Worm (Caenorhabditis elegans) whole organism, midembryonic: Measurements from ENCODE around the gene lars-1.

Experiments used
- cog-1 ChIP-seq: sonication (generic microtip); optimal IDR thresholded peaks from 2 replicates; lab custom pipeline; 2016; ENCODE audit warnings: missing genetic modification characterization, missing compliant biosample characterization
- flt-1 ChIP-seq: fragments of 200-800 bp; sonication (Bioruptor generic); IDR thresholded peaks from 2 replicates; pipeline ENCODE4 v1.3.6; 2022; ENCODE audit warnings: missing genetic modification characterization, missing compliant biosample characterization
- klf-2 ChIP-seq: fragments of 200-800 bp; sonication (Bioruptor generic); conservative IDR thresholded peaks from 2 replicates; pipeline ENCODE4 v1.3.6; 2022; ENCODE audit warnings: missing genetic modification reagents, missing genetic modification characterization, missing compliant biosample characterization
- med-1 ChIP-seq: sonication (generic microtip); optimal IDR thresholded peaks from 2 replicates; lab custom pipeline; 2017; ENCODE audit warnings: missing genetic modification characterization, mild to moderate bottlenecking, missing compliant biosample characterization, antibody characterized with exemption, missing genetic modification reagents; ENCODE audit not compliant: insufficient read depth
- ref-1 ChIP-seq: fragments of 200-800 bp; sonication (Bioruptor generic); conservative IDR thresholded peaks from 2 replicates; pipeline ENCODE4 v1.3.6; 2022; ENCODE audit warnings: missing genetic modification reagents, missing genetic modification characterization, missing compliant biosample characterization
- ztf-23 ChIP-seq: fragments of 200-800 bp; sonication (Bioruptor generic); IDR thresholded peaks from 2 replicates; pipeline ENCODE4 v1.3.6; 2022; ENCODE audit warnings: missing genetic modification reagents, missing genetic modification characterization, missing compliant biosample characterization
- ztf-29 ChIP-seq: fragments of 200-800 bp; sonication (Bioruptor generic); IDR thresholded peaks from 2 replicates; pipeline ENCODE4 v1.3.6; 2022; ENCODE audit warnings: missing genetic modification reagents, missing genetic modification characterization, missing compliant biosample characterization

Gene lars-1

ce11 chrIII:4131814-4132555 is 54.6 kb downstream of the lars-1 start:
- TF ChIP-seq med-1 (GFP tag; lab: Kevin White, UChicago) (no peak), klf-2 (GFP tag; lab: Robert Waterston, UW) (no peak), flt-1 (GFP tag; lab: Robert Waterston, UW) (no peak), ztf-29 (GFP tag; lab: Robert Waterston, UW) (no peak), ztf-23 (no peak), cog-1 (tag; lab: Kevin White, UChicago) (no peak), ref-1 (no peak)
